Fruit fly (Drosophila melanogaster): ENCODE results near the gene CG43680.
A peak's percentile ranks its signal among the peaks of the same experiment; 100 is the strongest.

CG43680 gene

dm6 chr3L:15006825-15007224 lies 46.3 kb downstream of the CG43680 start (continued):
- TF ChIP-seq esn (GFP tag; optimal IDR thresholded peaks at IDR 0.05) (peak; percentile 82), CG34406 (GFP tag; optimal IDR thresholded peaks at IDR 0.05) (peak; percentile 67), Eip75B (GFP tag; optimal IDR thresholded peaks at IDR 0.05) (peak; percentile 88), svp (GFP tag) (peak; percentile 83), CG3032 (tag; optimal IDR thresholded peaks at IDR 0.05) (peak; percentile 77), CG9139 (GFP tag; optimal IDR thresholded peaks at IDR 0.05) (peak; percentile 12), Eip93F (GFP tag; optimal IDR thresholded peaks at IDR 0.05) (no peak), achi (GFP tag; optimal IDR thresholded peaks at IDR 0.05) (peak; percentile 83), cyc (GFP tag; optimal IDR thresholded peaks at IDR 0.05) (peak; percentile 45), Smox (GFP tag; optimal IDR thresholded peaks at IDR 0.05) (peak; percentile 69), CG10631 (GFP tag; optimal IDR thresholded peaks at IDR 0.05) (peak; percentile 87), dsx (GFP tag; optimal IDR thresholded peaks at IDR 0.05; ENCODE audit: poor library complexity, severe bottlenecking) (peak; percentile 76), ss (GFP tag; optimal IDR thresholded peaks at IDR 0.05) (peak; percentile 30 to 64), OdsH (GFP tag; optimal IDR thresholded peaks at IDR 0.05) (peak; percentile 80), Met (GFP tag; optimal IDR thresholded peaks at IDR 0.05) (peak; percentile 68), fkh (GFP tag; optimal IDR thresholded peaks at IDR 0.05) (no peak), CG8632 (GFP tag; optimal IDR thresholded peaks at IDR 0.05) (peak; percentile 77)

- TF ChIP-seq Lpt (GFP tag; optimal IDR thresholded peaks at IDR 0.05) (no peak), CG11902 (GFP tag; optimal IDR thresholded peaks at IDR 0.05) (no peak), Eip75B (GFP tag; optimal IDR thresholded peaks at IDR 0.05) (peak; percentile 37), Blimp-1 (GFP tag; optimal IDR thresholded peaks at IDR 0.05) (no peak), pdm3 (GFP tag; optimal IDR thresholded peaks at IDR 0.05) (peak; percentile 10), CG6808 (GFP tag; optimal IDR thresholded peaks at IDR 0.05) (peak; percentile 61), dsx (GFP tag; optimal IDR thresholded peaks at IDR 0.05; ENCODE audit: poor library complexity, severe bottlenecking) (peak; percentile 67), achi (GFP tag; optimal IDR thresholded peaks at IDR 0.05) (peak; percentile 46), CG10631 (GFP tag; optimal IDR thresholded peaks at IDR 0.05) (peak; percentile 67), lz (GFP tag; optimal IDR thresholded peaks at IDR 0.05) (no peak), cyc (GFP tag; optimal IDR thresholded peaks at IDR 0.05) (no peak), CG3032 (tag; optimal IDR thresholded peaks at IDR 0.05) (peak; percentile 50), Hr39 (GFP tag; optimal IDR thresholded peaks at IDR 0.05) (no peak), acj6 (GFP tag; optimal IDR thresholded peaks at IDR 0.05) (peak; percentile 35), CG7368 (GFP tag; optimal IDR thresholded peaks at IDR 0.05) (peak; percentile 5), CG8319 (GFP tag; optimal IDR thresholded peaks at IDR 0.05) (no peak), Ets96B (tag; optimal IDR thresholded peaks at IDR 0.05) (peak; percentile 71), CG6792 (GFP tag; optimal IDR thresholded peaks at IDR 0.05) (peak; percentile 30), CG10669 (GFP tag; optimal IDR thresholded peaks at IDR 0.05) (peak; percentile 51), CG8119 (GFP tag; IDR thresholded peaks at IDR 0.05) (no peak), Gug (GFP tag; IDR thresholded peaks at IDR 0.05) (0 out of 2 replicates have a peak, but pooled peaks have one; percentile 10), Sox102F (GFP tag; optimal IDR thresholded peaks at IDR 0.05) (no peak), eg (GFP tag; IDR thresholded peaks at IDR 0.05) (no peak), CG31627 (GFP tag; optimal IDR thresholded peaks at IDR 0.05) (peak; percentile 2), Eip78C (GFP tag) (peak; percentile 89), CG1621 (tag; optimal IDR thresholded peaks at IDR 0.05) (peak; percentile 1), dac (GFP tag; optimal IDR thresholded peaks at IDR 0.05) (peak; percentile 2), CG15336 (GFP tag; IDR thresholded peaks at IDR 0.05) (peak; percentile 43), Smox (GFP tag; optimal IDR thresholded peaks at IDR 0.05) (peak; percentile 12), CG32006 (GFP tag; optimal IDR thresholded peaks at IDR 0.05) (peak; percentile 51), Hr4 (GFP tag; optimal IDR thresholded peaks at IDR 0.05) (peak; percentile 14), CG8632 (GFP tag; optimal IDR thresholded peaks at IDR 0.05) (no peak), Hr38 (GFP tag; optimal IDR thresholded peaks at IDR 0.05) (no peak), CG16779 (tag; optimal IDR thresholded peaks at IDR 0.05) (peak; percentile 8), CG9139 (GFP tag; optimal IDR thresholded peaks at IDR 0.05) (no peak), CG6854 (GFP tag; optimal IDR thresholded peaks at IDR 0.05) (no peak), CG6276 (GFP tag; optimal IDR thresholded peaks at IDR 0.05) (peak; percentile 10), net (GFP tag; optimal IDR thresholded peaks at IDR 0.05) (peak; percentile 15), CG11762 (GFP tag; optimal IDR thresholded peaks at IDR 0.05; ENCODE audit: insufficient read depth) (no peak), fd85E (GFP tag; optimal IDR thresholded peaks at IDR 0.05) (no peak), svp (GFP tag) (no peak), salr (GFP tag; optimal IDR thresholded peaks at IDR 0.05) (peak in 1 of 2 experiments; percentile 27), Met (GFP tag; optimal IDR thresholded peaks at IDR 0.05) (peak; percentile 9)
These were observed 47.4 kb downstream of the CG43680 start for dm6 chr3L:15005774-15006173.

Data from whole organism, prepupa.